Worm (Caenorhabditis elegans) whole organism, midembryonic: ENCODE results near the gene lido-9.

Experiments
- T22C8.4 ChIP-seq: fragments of 200-800 bp; sonication (Bioruptor generic); IDR thresholded peaks from 2 replicates; pipeline ENCODE4 v1.3.6; 2022; ENCODE audit warnings: missing genetic modification characterization, missing compliant biosample characterization
- cog-1 ChIP-seq: sonication (generic microtip); optimal IDR thresholded peaks from 2 replicates; lab custom pipeline; 2016; ENCODE audit warnings: missing genetic modification characterization, missing compliant biosample characterization
- flt-1 ChIP-seq: fragments of 200-800 bp; sonication (Bioruptor generic); IDR thresholded peaks from 2 replicates; pipeline ENCODE4 v1.3.6; 2022; ENCODE audit warnings: missing genetic modification characterization, missing compliant biosample characterization
- klf-2 ChIP-seq: fragments of 200-800 bp; sonication (Bioruptor generic); conservative IDR thresholded peaks from 2 replicates; pipeline ENCODE4 v1.3.6; 2022; ENCODE audit warnings: missing genetic modification reagents, missing genetic modification characterization, missing compliant biosample characterization
- med-1 ChIP-seq: sonication (generic microtip); optimal IDR thresholded peaks from 2 replicates; lab custom pipeline; 2017; ENCODE audit warnings: missing genetic modification characterization, mild to moderate bottlenecking, missing compliant biosample characterization, antibody characterized with exemption, missing genetic modification reagents; ENCODE audit not compliant: insufficient read depth
- ref-1 ChIP-seq: fragments of 200-800 bp; sonication (Bioruptor generic); conservative IDR thresholded peaks from 2 replicates; pipeline ENCODE4 v1.3.6; 2022; ENCODE audit warnings: missing genetic modification reagents, missing genetic modification characterization, missing compliant biosample characterization
- ztf-23 ChIP-seq: fragments of 200-800 bp; sonication (Bioruptor generic); IDR thresholded peaks from 2 replicates; pipeline ENCODE4 v1.3.6; 2022; ENCODE audit warnings: missing genetic modification reagents, missing genetic modification characterization, missing compliant biosample characterization
- ztf-29 ChIP-seq: fragments of 200-800 bp; sonication (Bioruptor generic); IDR thresholded peaks from 2 replicates; pipeline ENCODE4 v1.3.6; 2022; ENCODE audit warnings: missing genetic modification reagents, missing genetic modification characterization, missing compliant biosample characterization

DNA sequence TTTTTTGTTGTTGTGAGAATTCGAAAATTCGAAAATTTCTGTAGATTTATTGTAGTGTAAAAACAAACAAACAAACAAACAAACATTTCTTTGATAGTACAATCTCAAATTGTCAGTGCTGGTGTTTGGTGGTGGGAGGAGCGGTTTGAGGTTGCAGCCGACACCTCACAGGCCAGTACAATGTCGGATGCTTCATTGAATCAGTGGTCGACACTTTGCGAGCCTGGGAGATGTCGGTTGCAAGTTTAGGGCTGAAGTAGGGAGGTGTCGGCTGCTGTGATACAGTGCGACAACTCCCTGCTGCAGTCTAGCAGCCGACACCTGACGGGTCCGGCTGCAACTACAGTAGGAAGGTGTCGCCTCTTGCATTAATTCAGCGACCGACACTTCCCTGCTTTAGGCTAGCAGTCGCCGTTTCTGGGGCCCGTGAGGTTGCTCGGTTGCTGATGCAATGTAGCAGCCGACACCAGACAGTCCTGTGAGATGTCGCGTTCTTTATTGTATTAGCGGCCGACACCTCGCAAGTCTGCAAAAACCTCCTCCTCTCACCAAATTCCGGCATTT, 14.6 kb upstream of the lido-9 start:
- no peak for TF ChIP-seq cog-1
- TF ChIP-seq ref-1 (GFP tag; lab: Robert Waterston, UW), result no peak
- TF ChIP-seq klf-2 (GFP tag; lab: Robert Waterston, UW), result no peak
- no peak for TF ChIP-seq flt-1 (GFP tag; lab: Robert Waterston, UW)
- TF ChIP-seq med-1 (GFP tag; lab: Kevin White, UChicago), result no peak
- TF ChIP-seq T22C8.4 (GFP tag; lab: Robert Waterston, UW), result no peak
- no peak for TF ChIP-seq ztf-29 (GFP tag; lab: Robert Waterston, UW)
- no peak for TF ChIP-seq ztf-23 (GFP tag; lab: Robert Waterston, UW)
